Worm (Caenorhabditis elegans) whole organism, L3 larva: ENCODE data around the gene F31B9.4.
A peak's percentile ranks its signal among the peaks of the same experiment; 100 is the strongest.

Experiments used
- R02D3.7 ChIP-seq: fragments of 150-350 bp; optimal IDR thresholded peaks from 2 replicates; lab custom pipeline; 2014; ENCODE audit warnings: missing biosample characterization, missing genetic modification characterization
- ZK546.5 ChIP-seq: sonication (generic microtip); optimal IDR thresholded peaks from 2 replicates; lab custom pipeline; 2017; ENCODE audit warnings: missing biosample characterization, missing genetic modification characterization
- aly-2 ChIP-seq: fragments of 150-350 bp; optimal IDR thresholded peaks from 2 replicates; lab custom pipeline; 2014; ENCODE audit warnings: missing biosample characterization, missing genetic modification characterization
- ceh-16 ChIP-seq: sonication (generic microtip); optimal IDR thresholded peaks from 2 replicates; lab custom pipeline; 2017; ENCODE audit warnings: missing biosample characterization, missing genetic modification characterization
- ceh-28 ChIP-seq: fragments of 150-350 bp; optimal IDR thresholded peaks from 2 replicates; lab custom pipeline; 2014; ENCODE audit warnings: missing biosample characterization, missing genetic modification reagents, missing genetic modification characterization
- ceh-9 ChIP-seq: sonication (generic microtip); optimal IDR thresholded peaks from 2 replicates; lab custom pipeline; 2018; ENCODE audit warnings: missing biosample characterization, missing genetic modification characterization
- egl-27 ChIP-seq: sonication (generic microtip); optimal IDR thresholded peaks from 4 replicates; lab custom pipeline; 2017; ENCODE audit warnings: missing biosample characterization, missing genetic modification reagents, missing genetic modification characterization
- elt-1 ChIP-seq: fragments of 150-350 bp; optimal IDR thresholded peaks from 2 replicates; lab custom pipeline; 2014; ENCODE audit warnings: missing biosample characterization, missing genetic modification characterization
- elt-2 ChIP-seq: sonication (generic microtip); optimal IDR thresholded peaks from 2 replicates; lab custom pipeline; 2016; ENCODE audit warnings: missing genetic modification reagents, mild to moderate bottlenecking, missing genetic modification characterization, missing compliant biosample characterization
- elt-3 ChIP-seq, 3 experiments: fragments of 150-350 bp in 1 of 3; sonication (generic microtip) in 2 of 3; optimal IDR thresholded peaks; 2 replicates in 2 of 3; 4 replicates in 1 of 3; lab custom pipeline; 2014 to 2017; ENCODE audit warnings: missing biosample characterization in 3 of 3, missing genetic modification characterization in 3 of 3
- eor-1 ChIP-seq, 2 experiments: fragments of 150-350 bp; optimal IDR thresholded peaks; 2 replicates each; lab custom pipeline; 2014 to 2018; ENCODE audit warnings: missing biosample characterization in 2 of 2, missing genetic modification characterization in 2 of 2
- fkh-10 ChIP-seq: sonication (generic microtip); optimal IDR thresholded peaks from 2 replicates; lab custom pipeline; 2017; ENCODE audit warnings: missing biosample characterization, missing genetic modification reagents, missing genetic modification characterization
- fos-1 ChIP-seq: fragments of 150-350 bp; optimal IDR thresholded peaks from 2 replicates; lab custom pipeline; 2014; ENCODE audit warnings: missing biosample characterization, missing genetic modification characterization
- hmg-11 ChIP-seq: sonication (generic microtip); optimal IDR thresholded peaks from 2 replicates; lab custom pipeline; 2016; ENCODE audit warnings: missing genetic modification characterization, missing compliant biosample characterization
- jun-1 ChIP-seq: fragments of 150-350 bp; optimal IDR thresholded peaks from 2 replicates; lab custom pipeline; 2014; ENCODE audit warnings: missing biosample characterization, missing genetic modification reagents, missing genetic modification characterization
- lin-39 ChIP-seq: fragments of 150-350 bp; optimal IDR thresholded peaks from 2 replicates; lab custom pipeline; 2018; ENCODE audit warnings: missing biosample characterization, missing genetic modification reagents, missing genetic modification characterization
- lsy-12 ChIP-seq: sonication (generic microtip); optimal IDR thresholded peaks from 2 replicates; lab custom pipeline; 2016; ENCODE audit warnings: mild to moderate bottlenecking, missing genetic modification characterization, missing compliant biosample characterization
- mdl-1 ChIP-seq: fragments of 150-350 bp; optimal IDR thresholded peaks from 2 replicates; lab custom pipeline; 2014; ENCODE audit warnings: missing biosample characterization, missing genetic modification characterization
- mml-1 ChIP-seq: fragments of 150-350 bp; sonication (generic microtip); optimal IDR thresholded peaks from 3 replicates; lab custom pipeline; 2014; ENCODE audit warnings: missing biosample characterization, missing genetic modification characterization
- nfya-1 ChIP-seq: sonication (generic microtip); optimal IDR thresholded peaks from 2 replicates; lab custom pipeline; 2017; ENCODE audit warnings: missing genetic modification characterization, mild to moderate bottlenecking, missing compliant biosample characterization, antibody characterized with exemption, moderate library complexity; ENCODE audit not compliant: insufficient read depth
- nhr-12 ChIP-seq: fragments of 150-350 bp; optimal IDR thresholded peaks from 2 replicates; lab custom pipeline; 2014; ENCODE audit warnings: missing biosample characterization, missing genetic modification characterization
- nhr-237 ChIP-seq: fragments of 150-350 bp; optimal IDR thresholded peaks from 2 replicates; lab custom pipeline; 2014; ENCODE audit warnings: missing biosample characterization, missing genetic modification characterization
- nhr-28 ChIP-seq: fragments of 150-350 bp; optimal IDR thresholded peaks from 2 replicates; lab custom pipeline; 2014; ENCODE audit warnings: missing biosample characterization, missing genetic modification characterization
- nhr-43 ChIP-seq: sonication (generic microtip); optimal IDR thresholded peaks from 2 replicates; lab custom pipeline; 2016; ENCODE audit warnings: mild to moderate bottlenecking, missing genetic modification characterization, missing compliant biosample characterization; ENCODE audit not compliant: poor library complexity, severe bottlenecking
- nhr-67 ChIP-seq: fragments of 150-350 bp; optimal IDR thresholded peaks from 2 replicates; lab custom pipeline; 2014; ENCODE audit warnings: missing biosample characterization, missing genetic modification characterization
- nhr-76 ChIP-seq: fragments of 150-350 bp; sonication (generic microtip); optimal IDR thresholded peaks from 5 replicates; lab custom pipeline; 2014; ENCODE audit warnings: missing biosample characterization, missing genetic modification characterization
- nhr-77 ChIP-seq: fragments of 150-350 bp; optimal IDR thresholded peaks from 2 replicates; lab custom pipeline; 2014; ENCODE audit warnings: missing biosample characterization, missing genetic modification characterization
- pqm-1 ChIP-seq: fragments of 150-350 bp; optimal IDR thresholded peaks from 2 replicates; lab custom pipeline; 2017; ENCODE audit warnings: missing biosample characterization, missing genetic modification characterization, inconsistent platforms
- sea-2 ChIP-seq: fragments of 150-350 bp; sonication (generic microtip); optimal IDR thresholded peaks from 4 replicates; lab custom pipeline; 2014; ENCODE audit warnings: missing biosample characterization, missing genetic modification reagents, missing genetic modification characterization
- skn-1 ChIP-seq: fragments of 150-350 bp; optimal IDR thresholded peaks from 2 replicates; lab custom pipeline; 2014; ENCODE audit warnings: missing biosample characterization, missing genetic modification characterization
- snpc-4 ChIP-seq: fragments of 150-350 bp; optimal IDR thresholded peaks from 2 replicates; lab custom pipeline; 2014; ENCODE audit warnings: missing biosample characterization, missing genetic modification characterization
- tbx-2 ChIP-seq: sonication (generic microtip); optimal IDR thresholded peaks from 2 replicates; lab custom pipeline; 2016; ENCODE audit warnings: mild to moderate bottlenecking, missing genetic modification characterization, missing compliant biosample characterization
- zag-1 ChIP-seq: fragments of 150-350 bp; optimal IDR thresholded peaks from 2 replicates; lab custom pipeline; 2014; ENCODE audit warnings: missing biosample characterization, missing genetic modification characterization
- ztf-4 ChIP-seq: fragments of 150-350 bp; optimal IDR thresholded peaks from 2 replicates; lab custom pipeline; 2014; ENCODE audit warnings: missing biosample characterization, missing genetic modification characterization

The F31B9.4 gene

ce11 chrX:15902835-15903234 lies 14.1 kb downstream of the F31B9.4 start:
- no peak for TF ChIP-seq elt-2 (tag; lab: Kevin White, UChicago)
- no peak for TF ChIP-seq pqm-1 (tag; lab: Kevin White, UChicago)
- no peak for TF ChIP-seq fkh-10
- no peak for TF ChIP-seq nhr-76 (tag; lab: Kevin White, UChicago)
- no peak for TF ChIP-seq nhr-67 (tag; lab: Kevin White, UChicago)
- TF ChIP-seq sea-2 (GFP tag; lab: Kevin White, UChicago) = no peak

- TF ChIP-seq sea-2 (GFP tag; lab: Kevin White, UChicago) (no peak), aly-2 (tag; lab: Kevin White, UChicago) (no peak), hmg-11 (tag; lab: Kevin White, UChicago) (no peak), nhr-12 (tag; lab: Kevin White, UChicago) (no peak), snpc-4 (tag; lab: Kevin White, UChicago) (no peak), tbx-2 (tag; lab: Kevin White, UChicago) (no peak), eor-1 (tag; optimal IDR thresholded peaks at IDR 0.05; lab: Kevin White, UChicago) (no peak), lin-39 (no peak), mml-1 (tag; lab: Kevin White, UChicago) (no peak), fos-1 (tag; lab: Kevin White, UChicago) (no peak), ceh-28 (tag; lab: Kevin White, UChicago) (no peak), nfya-1 (tag; lab: Kevin White, UChicago) (no peak), skn-1 (tag; lab: Kevin White, UChicago) (no peak), nhr-43 (tag; lab: Kevin White, UChicago) (no peak), ztf-4 (tag; lab: Kevin White, UChicago) (no peak), elt-1 (tag; lab: Kevin White, UChicago) (no peak)
These were observed 15.7 kb downstream of the F31B9.4 start for ce11 chrX:15901214-15901613.

DNA sequence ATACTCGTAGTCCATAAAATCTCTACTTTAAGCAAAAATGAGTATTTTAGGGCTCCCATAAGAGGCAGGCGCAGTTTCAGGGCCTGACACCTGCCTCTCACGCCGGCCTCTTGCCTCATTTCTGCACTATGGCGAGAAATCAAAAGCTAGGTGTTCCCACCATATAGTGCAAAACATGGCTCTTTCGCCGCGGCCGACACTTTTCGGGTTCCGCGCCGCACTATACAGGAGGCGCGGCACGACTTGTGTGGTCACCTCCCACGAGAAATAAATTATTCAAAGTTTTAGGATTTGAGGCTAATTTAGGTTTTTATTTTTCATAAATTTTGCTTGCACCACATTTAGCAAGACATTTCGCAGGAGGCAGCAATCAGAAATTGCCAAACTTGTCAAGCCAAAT lies 24.4 kb downstream of the F31B9.4 start:
- TF ChIP-seq ZK546.5 (no peak), snpc-4 (tag; lab: Kevin White, UChicago) (peak; percentile 30), nhr-67 (tag; lab: Kevin White, UChicago) (no peak), elt-3 (tag; optimal IDR thresholded peaks at IDR 0.05; lab: Kevin White, UChicago) (no peak), sea-2 (GFP tag; lab: Kevin White, UChicago) (no peak)
- TF ChIP-seq, all 47 proteins: peak for 1

ce11 chrX:15887989-15888388 lies 28.9 kb downstream of the F31B9.4 start:
- no peak for TF ChIP-seq nhr-43 (tag; lab: Kevin White, UChicago)
- TF ChIP-seq nfya-1 (tag; lab: Kevin White, UChicago) = no peak
- no peak for TF ChIP-seq elt-2 (tag; lab: Kevin White, UChicago)
- TF ChIP-seq mdl-1 (tag; lab: Kevin White, UChicago) = no peak
- TF ChIP-seq snpc-4 (tag; lab: Kevin White, UChicago) = no peak
- TF ChIP-seq nhr-237 (tag; lab: Kevin White, UChicago) = no peak
- TF ChIP-seq skn-1 (tag; lab: Kevin White, UChicago) = no peak
- TF ChIP-seq lsy-12 = no peak
- no peak for TF ChIP-seq ceh-9
- no peak for TF ChIP-seq R02D3.7
- no peak for TF ChIP-seq elt-3 (tag; optimal IDR thresholded peaks at IDR 0.05; lab: Kevin White, UChicago)
- no peak for TF ChIP-seq egl-27
- TF ChIP-seq nhr-77 (tag; lab: Kevin White, UChicago) = no peak
- TF ChIP-seq tbx-2 (tag; lab: Kevin White, UChicago) = no peak
- no peak for TF ChIP-seq sea-2 (GFP tag; lab: Kevin White, UChicago)
- TF ChIP-seq ceh-16 (tag; lab: Kevin White, UChicago) = no peak

DNA sequence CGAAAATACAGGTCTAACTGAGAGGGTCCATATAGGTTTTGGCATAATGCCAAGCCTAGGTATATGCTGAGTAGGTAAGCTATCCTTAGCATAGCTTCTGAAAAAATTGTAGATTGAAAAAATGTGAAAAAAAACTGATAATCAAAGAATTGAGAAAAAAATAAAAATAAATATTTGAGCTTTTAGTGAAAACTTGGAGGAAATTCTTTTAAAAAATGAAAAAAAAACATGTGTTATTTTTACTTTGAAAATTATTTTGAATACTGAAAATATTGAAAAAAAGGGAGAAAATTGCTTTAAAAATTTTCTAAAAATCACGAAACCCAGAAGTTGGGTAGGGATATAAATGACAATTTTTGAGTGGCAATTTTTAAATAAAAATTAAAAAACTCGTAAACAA lies 29.4 kb downstream of the F31B9.4 start, which contains the start of gene F53H4.3:
Gene F53H4.3, minus strand, starts transcription at position 101 of the 400 bp plus-strand sequence.
- no peak for TF ChIP-seq snpc-4 (tag; lab: Kevin White, UChicago)
- TF ChIP-seq nhr-28 = no peak
- TF ChIP-seq jun-1 (tag; lab: Kevin White, UChicago) = no peak
- TF ChIP-seq nhr-77 (tag; lab: Kevin White, UChicago) = no peak
- no peak for TF ChIP-seq mdl-1 (tag; lab: Kevin White, UChicago)
- TF ChIP-seq mml-1 (tag; lab: Kevin White, UChicago) = no peak
- TF ChIP-seq elt-1 (tag; lab: Kevin White, UChicago) = no peak
- TF ChIP-seq zag-1 = no peak
